Worm (Caenorhabditis elegans): ENCODE measurements around the gene gcs-1.

DNA sequence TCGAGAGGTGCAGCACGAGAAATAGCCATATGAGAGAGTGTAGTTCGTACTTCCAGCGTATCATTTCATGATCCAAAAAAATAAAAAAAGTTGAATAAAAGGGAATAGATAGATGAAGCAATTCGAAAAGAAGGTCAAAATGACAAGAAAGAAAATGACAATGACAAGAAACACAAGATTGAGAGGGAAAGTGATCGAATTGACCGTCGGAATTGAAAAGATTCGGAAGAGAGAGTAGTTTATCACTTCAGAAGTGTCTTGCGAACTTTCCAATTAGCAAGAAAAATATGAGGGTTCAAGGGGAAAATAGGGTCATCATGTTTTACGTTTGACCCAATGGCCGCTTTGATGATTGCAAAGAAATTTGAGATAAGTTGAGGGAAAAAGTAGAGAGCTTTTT, 18.4 kb downstream of the gcs-1 start, which contains the start of gene dep-1:
- TF ChIP-seq cnd-1 (tag; optimal IDR thresholded peaks at IDR 0.05) (no peak), snpc-4 (tag; optimal IDR thresholded peaks at IDR 0.05) (no peak), mab-5 (tag; optimal IDR thresholded peaks at IDR 0.05) (no peak), ztf-11 (tag; optimal IDR thresholded peaks at IDR 0.05) (no peak), nhr-28 (tag; optimal IDR thresholded peaks at IDR 0.05) (no peak), zip-8 (tag; optimal IDR thresholded peaks at IDR 0.05) (no peak), flh-1 (GFP tag; optimal IDR thresholded peaks at IDR 0.05) (no peak), elt-3 (tag; optimal IDR thresholded peaks at IDR 0.05) (no peak)
